Worm (Caenorhabditis elegans): ENCODE measurements around the gene srd-16.

- TF ChIP-seq lin-13 (tag; optimal IDR thresholded peaks at IDR 0.05) (no peak), ztf-11 (tag; optimal IDR thresholded peaks at IDR 0.05) (no peak), blmp-1 (tag; optimal IDR thresholded peaks at IDR 0.05) (no peak), nhr-237 (tag; optimal IDR thresholded peaks at IDR 0.05) (no peak), mab-5 (tag; optimal IDR thresholded peaks at IDR 0.05) (no peak), ces-1 (GFP tag; optimal IDR thresholded peaks at IDR 0.05) (no peak), snpc-4 (tag; optimal IDR thresholded peaks at IDR 0.05) (no peak), bed-3 (GFP tag; optimal IDR thresholded peaks at IDR 0.05) (no peak), drap-1 (GFP tag; optimal IDR thresholded peaks at IDR 0.05) (no peak), pha-4 (tag; optimal IDR thresholded peaks at IDR 0.05) (no peak), nhr-28 (tag; optimal IDR thresholded peaks at IDR 0.05) (no peak), unc-39 (tag; optimal IDR thresholded peaks at IDR 0.05) (no peak), unc-62 (GFP tag; optimal IDR thresholded peaks at IDR 0.05) (no peak), M03D4.4 (tag; optimal IDR thresholded peaks at IDR 0.05) (no peak)
Observed at ce11 chrV:5899940-5900339, at the start of gene srd-16.
